Worm (Caenorhabditis elegans): ENCODE results near the gene C56G2.9.

DNA sequence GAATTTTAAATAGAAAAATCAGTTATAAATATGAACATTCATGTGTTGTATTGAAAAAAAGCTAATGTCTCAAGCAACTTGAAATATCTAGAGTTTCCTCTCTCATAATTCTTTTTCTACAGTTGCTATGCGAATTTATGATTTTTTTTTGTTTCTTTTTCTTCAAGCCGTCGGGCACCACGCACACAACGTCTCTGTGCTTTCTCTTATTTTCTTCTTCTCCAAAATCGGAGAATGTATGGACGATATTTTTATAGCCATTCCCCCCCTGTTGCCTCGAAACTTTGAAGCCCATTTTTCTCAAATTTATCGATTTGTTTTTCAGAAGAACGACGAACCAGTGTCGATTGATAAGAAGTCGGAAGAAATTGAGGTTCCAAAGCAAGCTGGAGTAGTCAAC lies 13.6 kb upstream of the C56G2.9 start:
- TF ChIP-seq zag-1 (tag; optimal IDR thresholded peaks at IDR 0.05) (no peak), ceh-82 (tag; optimal IDR thresholded peaks at IDR 0.05) (no peak), nhr-11 (tag; optimal IDR thresholded peaks at IDR 0.05) (no peak), nhr-12 (tag; optimal IDR thresholded peaks at IDR 0.05) (no peak), nfya-1 (tag; optimal IDR thresholded peaks at IDR 0.05; ENCODE audit: insufficient read depth) (no peak), nhr-237 (tag; optimal IDR thresholded peaks at IDR 0.05) (no peak), ZK546.5 (tag; optimal IDR thresholded peaks at IDR 0.05) (no peak), nhr-76 (tag; optimal IDR thresholded peaks at IDR 0.05) (no peak), tbx-2 (tag; optimal IDR thresholded peaks at IDR 0.05) (no peak), ama-1 (optimal IDR thresholded peaks at IDR 0.05) (peak; percentile 11)
